Worm (Caenorhabditis elegans) whole organism, L4/young adult: ENCODE results near the gene fbxb-5.

Source experiments
- W03F9.2 ChIP-seq: fragments of 150-350 bp; optimal IDR thresholded peaks from 2 replicates; lab custom pipeline; 2014; ENCODE audit warnings: missing biosample characterization, missing genetic modification characterization
- dao-5 ChIP-seq: sonication (generic microtip); optimal IDR thresholded peaks from 2 replicates; lab custom pipeline; 2016; ENCODE audit warnings: missing genotype, missing genetic modification characterization, moderate library complexity, missing compliant biosample characterization
- him-1 ChIP-seq: sonication (generic microtip); optimal IDR thresholded peaks from 2 replicates; lab custom pipeline; 2016; ENCODE audit warnings: missing genotype, missing genetic modification reagents, missing genetic modification characterization, missing compliant biosample characterization

ce11 chrII:1763072-1763471, 40.8 kb upstream of the fbxb-5 start, which contains the start of gene math-28:
- TF ChIP-seq W03F9.2 (tag; lab: Kevin White, UChicago) (no peak), dao-5 (tag; lab: Kevin White, UChicago) (no peak), him-1 (tag; lab: Kevin White, UChicago) (no peak)
